Fruit fly (Drosophila melanogaster) whole organism, embryonic: ENCODE data around the gene CG32206.

Experiments
- Awh ChIP-seq: fragments of 200-800 bp; sonication (Bioruptor generic); IDR thresholded peaks from 2 replicates; pipeline ENCODE4, ENCODE4 v1.3.6; 2022; ENCODE audit warnings: missing biosample characterization, missing genetic modification characterization
- BEAF-32 ChIP-seq: fragments of 200-800 bp; sonication (Bioruptor generic); optimal IDR thresholded peaks from 3 replicates; lab custom pipeline; 2017; ENCODE audit warnings: missing biosample characterization, missing genetic modification characterization, mild to moderate bottlenecking, moderate library complexity, missing genetic modification reagents
- CG10267 ChIP-seq: fragments of 200-800 bp; sonication (Bioruptor generic); optimal IDR thresholded peaks from 2 replicates; lab custom pipeline; 2018; ENCODE audit warnings: missing biosample characterization, mild to moderate bottlenecking, missing genetic modification characterization, moderate library complexity
- CG10654 ChIP-seq: fragments of 200-800 bp; sonication (Bioruptor generic); optimal IDR thresholded peaks from 2 replicates; lab custom pipeline; 2016; ENCODE audit warnings: missing biosample characterization, missing genetic modification characterization
- CG11560 ChIP-seq: fragments of 200-800 bp; sonication (Bioruptor generic); IDR thresholded peaks from 3 replicates; pipeline ENCODE4 v1.3.6; 2022; ENCODE audit warnings: missing biosample characterization, missing genetic modification characterization
- CG15269 ChIP-seq: fragments of 200-800 bp; sonication (Bioruptor generic); optimal IDR thresholded peaks from 2 replicates; lab custom pipeline; 2018; ENCODE audit warnings: missing biosample characterization, mild to moderate bottlenecking, missing genetic modification characterization, moderate library complexity
- CG1647 ChIP-seq: fragments of 200-800 bp; sonication (Bioruptor generic); optimal IDR thresholded peaks from 3 replicates; lab custom pipeline; 2016; ENCODE audit warnings: missing biosample characterization, missing genetic modification characterization
- CG2116 ChIP-seq: fragments of 200-800 bp; sonication (Bioruptor generic); optimal IDR thresholded peaks from 3 replicates; lab custom pipeline; 2018; ENCODE audit warnings: missing biosample characterization, mild to moderate bottlenecking, missing genetic modification characterization
- CG2120 ChIP-seq: fragments of 200-800 bp; sonication (Bioruptor generic); optimal IDR thresholded peaks from 3 replicates; lab custom pipeline; 2016; ENCODE audit warnings: missing biosample characterization, missing genetic modification characterization
- CG2712 ChIP-seq: fragments of 200-800 bp; optimal IDR thresholded peaks from 3 replicates; lab custom pipeline; 2019; ENCODE audit warnings: missing biosample characterization, mild to moderate bottlenecking, missing genetic modification characterization, moderate library complexity
- CG30403 ChIP-seq: fragments of 200-800 bp; sonication (Bioruptor generic); optimal IDR thresholded peaks from 3 replicates; lab custom pipeline; 2016; ENCODE audit warnings: missing biosample characterization, missing genetic modification characterization
- CG32532 ChIP-seq: fragments of 200-800 bp; sonication (Bioruptor generic); IDR thresholded peaks from 2 replicates; pipeline ENCODE4 v1.3.6; 2022; ENCODE audit warnings: missing biosample characterization, missing genetic modification characterization
- CG3847 ChIP-seq: fragments of 200-800 bp; sonication (Bioruptor generic); IDR thresholded peaks from 2 replicates; pipeline ENCODE4 v1.3.6; 2022; ENCODE audit warnings: missing biosample characterization, missing genetic modification characterization
- CG4424 ChIP-seq: fragments of 200-800 bp; sonication (Bioruptor generic); optimal IDR thresholded peaks from 3 replicates; lab custom pipeline; 2016; ENCODE audit warnings: missing biosample characterization, missing genetic modification characterization
- CG4854 ChIP-seq: fragments of 200-800 bp; sonication (Bioruptor generic); optimal IDR thresholded peaks from 2 replicates; lab custom pipeline; 2016; ENCODE audit warnings: missing biosample characterization, missing genetic modification characterization, inconsistent platforms
- CG7357 ChIP-seq: fragments of 200-800 bp; sonication (Bioruptor generic); IDR thresholded peaks from 3 replicates; pipeline ENCODE4 v1.3.6; 2022; ENCODE audit warnings: missing biosample characterization, missing genetic modification characterization
- CG9797 ChIP-seq: fragments of 200-800 bp; sonication (Bioruptor generic); optimal IDR thresholded peaks from 3 replicates; lab custom pipeline; 2018; ENCODE audit warnings: missing biosample characterization, mild to moderate bottlenecking, missing genetic modification characterization
- CG9932 ChIP-seq: fragments of 200-800 bp; sonication (Bioruptor generic); IDR thresholded peaks from 2 replicates; pipeline ENCODE4 v1.3.6; 2022; ENCODE audit warnings: missing biosample characterization, missing genetic modification characterization
- Chrac-16 ChIP-seq: fragments of 200-800 bp; sonication (Bioruptor generic); optimal IDR thresholded peaks from 3 replicates; lab custom pipeline; 2016; ENCODE audit warnings: missing biosample characterization, missing genetic modification characterization
- Dip3 ChIP-seq: fragments of 200-800 bp; sonication (Bioruptor generic); optimal IDR thresholded peaks from 3 replicates; lab custom pipeline; 2016; ENCODE audit warnings: missing biosample characterization, missing genetic modification characterization
- Elba2 ChIP-seq: fragments of 200-800 bp; sonication (Bioruptor generic); optimal IDR thresholded peaks from 3 replicates; lab custom pipeline; 2016; ENCODE audit warnings: missing biosample characterization, missing genetic modification characterization
- Fer2 ChIP-seq: fragments of 200-800 bp; sonication (Bioruptor generic); optimal IDR thresholded peaks from 2 replicates; lab custom pipeline; 2018; ENCODE audit warnings: missing biosample characterization, mild to moderate bottlenecking, missing genetic modification characterization, moderate library complexity
- Gug ChIP-seq: fragments of 200-800 bp; sonication (Bioruptor generic); IDR thresholded peaks from 4 replicates; pipeline ENCODE4 v1.3.6; 2022; ENCODE audit warnings: missing biosample characterization, missing genetic modification characterization
- HLH4C ChIP-seq: fragments of 200-800 bp; sonication (Bioruptor generic); IDR thresholded peaks from 3 replicates; pipeline ENCODE4 v1.3.6; 2022; ENCODE audit warnings: missing biosample characterization, missing genetic modification characterization; ENCODE audit not compliant: partially characterized antibody
- HmgD ChIP-seq: fragments of 200-800 bp; sonication (Bioruptor generic); optimal IDR thresholded peaks from 3 replicates; lab custom pipeline; 2016; ENCODE audit warnings: missing biosample characterization, missing genetic modification characterization
- Hmr ChIP-seq: fragments of 200-800 bp; sonication (Bioruptor generic); optimal IDR thresholded peaks from 3 replicates; lab custom pipeline; 2017; ENCODE audit warnings: mild to moderate bottlenecking, missing biosample characterization, missing genetic modification reagents, missing genetic modification characterization
- Kr ChIP-seq: fragments of 200-800 bp; sonication (Bioruptor generic); optimal IDR thresholded peaks from 2 replicates; lab custom pipeline; 2017; ENCODE audit warnings: missing biosample characterization, mild to moderate bottlenecking, missing genetic modification characterization
- Lpt ChIP-seq: fragments of >200 bp; optimal IDR thresholded peaks from 2 replicates; lab custom pipeline; 2018; ENCODE audit warnings: missing biosample characterization, missing genetic modification characterization
- Max ChIP-seq: fragments of 200-800 bp; sonication (Bioruptor generic); optimal IDR thresholded peaks from 2 replicates; lab custom pipeline; 2016; ENCODE audit warnings: missing biosample characterization, mild to moderate bottlenecking, missing genetic modification characterization
- Meics ChIP-seq: fragments of 200-800 bp; sonication (Bioruptor generic); optimal IDR thresholded peaks from 2 replicates; lab custom pipeline; 2017; ENCODE audit warnings: missing biosample characterization, mild to moderate bottlenecking, missing genetic modification characterization
- Mrtf ChIP-seq: fragments of 200-800 bp; sonication (Bioruptor generic); IDR thresholded peaks from 3 replicates; pipeline ENCODE4 v1.3.6; 2022; ENCODE audit warnings: missing biosample characterization, missing genetic modification characterization
- Opbp ChIP-seq: fragments of 200-800 bp; sonication (Bioruptor generic); IDR thresholded peaks from 3 replicates; pipeline ENCODE4 v1.3.6; 2022; ENCODE audit warnings: missing biosample characterization, missing genetic modification characterization; ENCODE audit not compliant: partially characterized antibody
- Scr ChIP-seq: fragments of 200-800 bp; sonication (Bioruptor generic); IDR thresholded peaks from 2 replicates; pipeline ENCODE4 v1.3.6; 2022; ENCODE audit warnings: missing biosample characterization, missing genetic modification characterization; ENCODE audit not compliant: partially characterized antibody
- Xrp1 ChIP-seq: fragments of 200-800 bp; sonication (Bioruptor generic); IDR thresholded peaks from 2 replicates; pipeline ENCODE4 v1.3.6; 2022; ENCODE audit warnings: missing biosample characterization, missing genetic modification characterization
- bcd ChIP-seq: fragments of 200-800 bp; sonication (Bioruptor generic); optimal IDR thresholded peaks from 2 replicates; lab custom pipeline; 2017; ENCODE audit warnings: missing biosample characterization, mild to moderate bottlenecking, missing genetic modification characterization
- da ChIP-seq: fragments of 200-800 bp; sonication (Bioruptor generic); optimal IDR thresholded peaks from 2 replicates; lab custom pipeline; 2016; ENCODE audit warnings: missing biosample characterization, missing genetic modification characterization
- gcm ChIP-seq: fragments of 200-800 bp; sonication (Bioruptor generic); optimal IDR thresholded peaks from 2 replicates; lab custom pipeline; 2019; ENCODE audit warnings: missing biosample characterization, mild to moderate bottlenecking, missing genetic modification characterization, moderate library complexity
- gfzf ChIP-seq: fragments of 200-800 bp; sonication (Bioruptor generic); optimal IDR thresholded peaks from 2 replicates; lab custom pipeline; 2016; ENCODE audit warnings: missing biosample characterization, mild to moderate bottlenecking, missing genetic modification characterization, moderate library complexity
- ken ChIP-seq: fragments of 200-800 bp; sonication (Bioruptor generic); IDR thresholded peaks from 3 replicates; pipeline ENCODE4 v1.3.6; 2022; ENCODE audit warnings: missing biosample characterization, missing genetic modification characterization
- knrl ChIP-seq: fragments of 200-800 bp; sonication (Bioruptor generic); IDR thresholded peaks from 3 replicates; pipeline ENCODE4 v1.3.6; 2022; ENCODE audit warnings: missing biosample characterization, missing genetic modification characterization; ENCODE audit not compliant: partially characterized antibody
- luna ChIP-seq: fragments of 200-800 bp; sonication (Bioruptor generic); optimal IDR thresholded peaks from 2 replicates; lab custom pipeline; 2016; ENCODE audit warnings: missing biosample characterization, missing genetic modification characterization
- nerfin-2 ChIP-seq: fragments of 200-800 bp; sonication (Bioruptor generic); IDR thresholded peaks from 2 replicates; pipeline ENCODE4 v1.3.6; 2022; ENCODE audit warnings: missing biosample characterization, missing genetic modification characterization; ENCODE audit not compliant: partially characterized antibody
- nmo ChIP-seq: fragments of 200-800 bp; sonication (Bioruptor generic); optimal IDR thresholded peaks from 2 replicates; lab custom pipeline; 2018; ENCODE audit warnings: missing biosample characterization, mild to moderate bottlenecking, missing genetic modification characterization, moderate library complexity
- pzg ChIP-seq: fragments of 200-800 bp; sonication (Bioruptor generic); optimal IDR thresholded peaks from 3 replicates; lab custom pipeline; 2018; ENCODE audit warnings: missing biosample characterization, mild to moderate bottlenecking, missing genetic modification characterization, moderate library complexity
- trem ChIP-seq: fragments of 200-800 bp; optimal IDR thresholded peaks from 3 replicates; lab custom pipeline; 2019; ENCODE audit warnings: missing biosample characterization, mild to moderate bottlenecking, missing genetic modification characterization, moderate library complexity
- ttk ChIP-seq: fragments of 200-800 bp; sonication (Bioruptor generic); IDR thresholded peaks from 2 replicates; pipeline ENCODE4 v2.1.2; 2022; ENCODE audit warnings: missing biosample characterization, missing genetic modification characterization
- vfl ChIP-seq: fragments of 200-800 bp; sonication (Bioruptor generic); optimal IDR thresholded peaks from 2 replicates; lab custom pipeline; 2016; ENCODE audit warnings: missing biosample characterization, missing genetic modification characterization
- vnd ChIP-seq: fragments of 200-800 bp; sonication (Bioruptor generic); IDR thresholded peaks from 3 replicates; pipeline ENCODE4 v1.3.6; 2022; ENCODE audit warnings: missing biosample characterization, missing genetic modification characterization; ENCODE audit not compliant: partially characterized antibody
- vvl ChIP-seq: fragments of 200-800 bp; sonication (Bioruptor generic); IDR thresholded peaks from 2 replicates; pipeline ENCODE4 v1.3.6; 2022; ENCODE audit warnings: missing biosample characterization, missing genetic modification characterization

Gene CG32206

DNA sequence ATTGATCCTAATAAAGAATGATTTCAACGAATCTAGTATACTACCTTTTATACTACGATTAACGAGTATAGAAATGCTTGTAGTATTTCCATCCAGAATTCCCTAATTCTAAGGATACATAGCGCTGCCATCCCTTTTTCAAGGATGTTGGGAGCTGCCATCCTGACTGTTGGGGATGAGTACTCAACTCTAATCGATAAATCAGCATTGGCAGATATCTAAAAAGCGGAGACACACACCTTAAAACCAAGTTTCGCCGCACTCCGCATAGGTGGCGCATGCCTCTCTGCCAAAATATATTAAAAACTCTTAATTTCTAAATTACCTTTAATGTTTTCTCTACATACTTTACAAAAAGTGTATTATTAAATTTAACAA, 118.5 kb downstream of the CG32206 start, which contains the start of gene fal (continued):
- TF ChIP-seq trem (tag; lab: Kevin White, UChicago), result peak; percentile 98
- TF ChIP-seq Mrtf (GFP tag; lab: Robert Waterston, UW), result 0 out of 3 replicates have a peak, but pooled peaks have one; percentile 26
- TF ChIP-seq CG4854, result peak; percentile 6
- TF ChIP-seq Hmr (GFP tag; lab: Kevin White, UChicago), result peak; percentile 62
- TF ChIP-seq nerfin-2 (GFP tag; lab: Robert Waterston, UW), result 0 out of 2 replicates have a peak, but pooled peaks have one; percentile 17
- TF ChIP-seq Elba2 (GFP tag; lab: Kevin White, UChicago), result peak; percentile 8
- TF ChIP-seq Lpt (GFP tag; lab: Kevin White, UChicago), result no peak
- TF ChIP-seq CG11560 (tag; lab: Robert Waterston, UW), result peak; percentile 95
- peak; percentile 77 for TF ChIP-seq CG2116 (GFP tag; lab: Kevin White, UChicago)
- TF ChIP-seq CG3847 (GFP tag; lab: Robert Waterston, UW), result peak; percentile 30; the same call in 1 of the 2 replicates
- no peak for TF ChIP-seq CG15269 (tag; lab: Kevin White, UChicago)
- TF ChIP-seq Dip3, result peak; percentile 26
- TF ChIP-seq BEAF-32 (GFP tag; lab: Kevin White, UChicago), result peak; percentile 70
- peak; percentile 15 for TF ChIP-seq Meics (GFP tag; lab: Kevin White, UChicago)
- no peak for TF ChIP-seq ttk
- TF ChIP-seq pzg, result peak; percentile 72
- TF ChIP-seq da (GFP tag; lab: Kevin White, UChicago), result no peak
- peak; percentile 9; the same call in 1 of the 4 replicates for TF ChIP-seq Gug (GFP tag; lab: Robert Waterston, UW)
- TF ChIP-seq CG9797 (GFP tag; lab: Kevin White, UChicago), result peak; percentile 32
- TF ChIP-seq HmgD, result peak; percentile 63
- peak; percentile 62 for TF ChIP-seq knrl (GFP tag; lab: Robert Waterston, UW)
- no peak for TF ChIP-seq vfl
- TF ChIP-seq CG1647 (GFP tag; lab: Kevin White, UChicago), result no peak
- no peak for TF ChIP-seq Kr (GFP tag; lab: Kevin White, UChicago)
- no peak for TF ChIP-seq CG7357 (GFP tag; lab: Robert Waterston, UW)
- peak; percentile 11 for TF ChIP-seq Max (GFP tag; lab: Kevin White, UChicago)
- no peak for TF ChIP-seq vnd (GFP tag; lab: Robert Waterston, UW)
- TF ChIP-seq CG30403 (GFP tag; lab: Kevin White, UChicago), result peak; percentile 41
- no peak for TF ChIP-seq gcm (GFP tag; lab: Kevin White, UChicago)
- peak; percentile 41 for TF ChIP-seq luna (GFP tag; lab: Kevin White, UChicago)
- peak; percentile 60; the same call in 1 of the 2 replicates for TF ChIP-seq CG32532 (GFP tag; lab: Robert Waterston, UW)
- TF ChIP-seq Chrac-16 (GFP tag; lab: Kevin White, UChicago), result peak; percentile 9
- 0 out of 3 replicates have a peak, but pooled peaks have one; percentile 55 for TF ChIP-seq HLH4C
- TF ChIP-seq bcd, result peak; percentile 11
- no peak for TF ChIP-seq Awh (GFP tag; lab: Robert Waterston, UW)
- peak; percentile 48 for TF ChIP-seq gfzf
- TF ChIP-seq CG2712 (tag; lab: Kevin White, UChicago), result peak; percentile 43
- TF ChIP-seq CG10267, result peak; percentile 28
- peak; percentile 13; the same call in 1 of the 2 replicates for TF ChIP-seq vvl (GFP tag; lab: Robert Waterston, UW)
- peak; percentile 55; the same call in 1 of the 2 replicates for TF ChIP-seq Scr (GFP tag; lab: Robert Waterston, UW)
- TF ChIP-seq nmo (GFP tag; lab: Kevin White, UChicago), result peak; percentile 63
- TF ChIP-seq CG4424, result peak; percentile 65
- peak; percentile 13 for TF ChIP-seq CG10654 (GFP tag; lab: Kevin White, UChicago)
- TF ChIP-seq Fer2 (tag; lab: Kevin White, UChicago), result no peak
- TF ChIP-seq CG9932 (GFP tag; lab: Robert Waterston, UW), result peak; percentile 63
- TF ChIP-seq Xrp1 (GFP tag; lab: Robert Waterston, UW), result peak; percentile 36; the same call in 1 of the 2 replicates
- no peak for TF ChIP-seq CG2120 (GFP tag; lab: Kevin White, UChicago)
- TF ChIP-seq Opbp (GFP tag; lab: Robert Waterston, UW), result peak; percentile 66; the same call in 2 of the 3 replicates
- TF ChIP-seq ken (GFP tag; lab: Robert Waterston, UW), result peak; percentile 61; the same call in 1 of the 3 replicates
